Fruit fly (Drosophila melanogaster) whole organism, adult: ENCODE measurements around the gene CG2691.

Experiments used
- CG11617 ChIP-seq: fragments of 200-800 bp; sonication (Bioruptor generic); optimal IDR thresholded peaks from 2 replicates; lab custom pipeline; 2017; ENCODE audit warnings: mild to moderate bottlenecking, missing biosample characterization, missing genetic modification reagents, missing genetic modification characterization
- CG12768 ChIP-seq: fragments of 200-800 bp; sonication (Bioruptor generic); optimal IDR thresholded peaks from 2 replicates; lab custom pipeline; 2017; ENCODE audit warnings: missing biosample characterization, missing genetic modification characterization, mild to moderate bottlenecking, moderate library complexity, missing genetic modification reagents
- CG14711 ChIP-seq: fragments of 200-800 bp; sonication (Bioruptor generic); optimal IDR thresholded peaks from 2 replicates; lab custom pipeline; 2018; ENCODE audit warnings: missing biosample characterization, mild to moderate bottlenecking, missing genetic modification characterization, moderate library complexity
- CG1620 ChIP-seq: fragments of 200-800 bp; sonication (Bioruptor generic); optimal IDR thresholded peaks from 2 replicates; lab custom pipeline; 2016; ENCODE audit warnings: missing biosample characterization, missing genetic modification characterization
- CG33017 ChIP-seq: fragments of 200-800 bp; sonication (Bioruptor generic); optimal IDR thresholded peaks from 2 replicates; lab custom pipeline; 2018; ENCODE audit warnings: missing biosample characterization, mild to moderate bottlenecking, missing genetic modification characterization, moderate library complexity
- CG5204 ChIP-seq: fragments of 200-800 bp; sonication (Bioruptor generic); optimal IDR thresholded peaks from 2 replicates; lab custom pipeline; 2016; ENCODE audit warnings: missing biosample characterization, missing genetic modification characterization
- CG7045 ChIP-seq: fragments of 200-800 bp; sonication (Bioruptor generic); optimal IDR thresholded peaks from 2 replicates; lab custom pipeline; 2017; ENCODE audit warnings: missing biosample characterization, mild to moderate bottlenecking, missing genetic modification characterization
- CG7101 ChIP-seq: fragments of 200-800 bp; sonication (Bioruptor generic); optimal IDR thresholded peaks from 2 replicates; lab custom pipeline; 2018; ENCODE audit warnings: missing biosample characterization, mild to moderate bottlenecking, missing genetic modification characterization, moderate library complexity
- Clk ChIP-seq: fragments of 200-800 bp; sonication (Bioruptor generic); optimal IDR thresholded peaks from 2 replicates; lab custom pipeline; 2017; ENCODE audit warnings: missing biosample characterization, missing genetic modification characterization
- Crg-1 ChIP-seq: fragments of 200-800 bp; sonication (Bioruptor generic); optimal IDR thresholded peaks from 2 replicates; lab custom pipeline; 2016; ENCODE audit warnings: missing biosample characterization, missing genetic modification characterization
- Hr96 ChIP-seq: fragments of 200-800 bp; sonication (Bioruptor generic); optimal IDR thresholded peaks from 2 replicates; lab custom pipeline; 2016; ENCODE audit warnings: missing biosample characterization, missing genetic modification characterization
- Mnt ChIP-seq: fragments of 200-800 bp; sonication (Bioruptor generic); optimal IDR thresholded peaks from 2 replicates; lab custom pipeline; 2016; ENCODE audit warnings: missing biosample characterization, mild to moderate bottlenecking, missing genetic modification characterization
- bab1 ChIP-seq: fragments of 200-800 bp; sonication (Bioruptor generic); optimal IDR thresholded peaks from 3 replicates; lab custom pipeline; 2019; ENCODE audit warnings: missing biosample characterization, mild to moderate bottlenecking, missing genetic modification characterization, moderate library complexity
- cic ChIP-seq: fragments of 200-800 bp; sonication (Bioruptor generic); optimal IDR thresholded peaks from 2 replicates; lab custom pipeline; 2017; ENCODE audit warnings: missing biosample characterization, mild to moderate bottlenecking, missing genetic modification characterization, moderate library complexity
- cnc ChIP-seq, 2 experiments: fragments of >200 bp; optimal IDR thresholded peaks; 2 replicates each; lab custom pipeline; 2017
- kay ChIP-seq: fragments of 200-800 bp; sonication (Bioruptor generic); peaks from one replicate; lab custom pipeline; 2016; ENCODE audit warnings: missing biosample characterization, missing genetic modification characterization, borderline replicate concordance
- ovo ChIP-seq: fragments of 200-800 bp; sonication (Bioruptor generic); optimal IDR thresholded peaks from 2 replicates; lab custom pipeline; 2016; ENCODE audit warnings: missing biosample characterization, missing genetic modification characterization
- pad ChIP-seq: fragments of 200-800 bp; sonication (Bioruptor generic); optimal IDR thresholded peaks from 3 replicates; lab custom pipeline; 2017; ENCODE audit warnings: missing biosample characterization, missing genetic modification characterization, mild to moderate bottlenecking, moderate library complexity, missing genetic modification reagents
- tj ChIP-seq: fragments of 200-800 bp; sonication (Bioruptor generic); optimal IDR thresholded peaks from 3 replicates; lab custom pipeline; 2017; ENCODE audit warnings: missing biosample characterization, mild to moderate bottlenecking, missing genetic modification characterization, moderate library complexity
- toe ChIP-seq: fragments of 200-800 bp; sonication (Bioruptor generic); optimal IDR thresholded peaks from 2 replicates; lab custom pipeline; 2016; ENCODE audit warnings: missing biosample characterization, missing genetic modification characterization

The CG2691 gene

dm6 chrX:13633298-13633891, 9.2 kb upstream of the CG2691 start:
- TF ChIP-seq Hr96 (GFP tag; lab: Kevin White, UChicago) (no peak), Clk (GFP tag; lab: Kevin White, UChicago) (no peak), CG1620 (GFP tag; lab: Kevin White, UChicago) (no peak), CG7045 (GFP tag; lab: Kevin White, UChicago) (no peak), toe (GFP tag; lab: Kevin White, UChicago) (no peak), Mnt (GFP tag; lab: Kevin White, UChicago) (no peak), bab1 (GFP tag; lab: Kevin White, UChicago) (no peak), cic (no peak), kay (no peak)

dm6 chrX:13632606-13633005, 8.4 kb upstream of the CG2691 start:
- TF ChIP-seq CG5204 (GFP tag; lab: Kevin White, UChicago) (no peak), pad (GFP tag; lab: Kevin White, UChicago) (no peak), CG12768 (no peak), CG1620 (GFP tag; lab: Kevin White, UChicago) (no peak), toe (GFP tag; lab: Kevin White, UChicago) (no peak), CG7045 (GFP tag; lab: Kevin White, UChicago) (no peak), ovo (GFP tag; lab: Kevin White, UChicago) (no peak), CG7101 (no peak)

dm6 chrX:13630290-13630900, 6.2 kb upstream of the CG2691 start:
- TF ChIP-seq kay, result no peak
- peak; percentile 62 for TF ChIP-seq CG7101
- TF ChIP-seq CG11617 (GFP tag; lab: Kevin White, UChicago), result peak; percentile 39
- TF ChIP-seq CG33017 (tag; lab: Kevin White, UChicago), result peak; percentile 64
- TF ChIP-seq CG7045 (GFP tag; lab: Kevin White, UChicago), result peak; percentile 55
- TF ChIP-seq CG1620 (GFP tag; lab: Kevin White, UChicago), result peak; percentile 2
- peak; percentile 37 for TF ChIP-seq CG12768
- TF ChIP-seq Crg-1 (GFP tag; lab: Kevin White, UChicago), result no peak
- TF ChIP-seq Mnt (GFP tag; lab: Kevin White, UChicago), result peak; percentile 18
- peak; percentile 42 for TF ChIP-seq CG5204 (GFP tag; lab: Kevin White, UChicago)
- no peak for TF ChIP-seq pad (GFP tag; lab: Kevin White, UChicago)
- no peak for TF ChIP-seq toe (GFP tag; lab: Kevin White, UChicago)
- no peak for TF ChIP-seq Clk (GFP tag; lab: Kevin White, UChicago)
- TF ChIP-seq tj (GFP tag; lab: Kevin White, UChicago), result peak; percentile 23
- no peak for TF ChIP-seq Hr96 (GFP tag; lab: Kevin White, UChicago)
- TF ChIP-seq cnc (optimal IDR thresholded peaks at IDR 0.05; lab: Kevin White, UChicago), result no peak
- peak; percentile 57 for TF ChIP-seq CG14711 (tag; lab: Kevin White, UChicago)
- no peak for TF ChIP-seq cic
- peak; percentile 56 for TF ChIP-seq bab1 (GFP tag; lab: Kevin White, UChicago)
- no peak for TF ChIP-seq ovo (GFP tag; lab: Kevin White, UChicago)

- TF ChIP-seq CG7045 (GFP tag; lab: Kevin White, UChicago) (no peak), bab1 (GFP tag; lab: Kevin White, UChicago) (no peak), kay (peak; percentile 41), CG11617 (GFP tag; lab: Kevin White, UChicago) (no peak), CG33017 (tag; lab: Kevin White, UChicago) (no peak), CG5204 (GFP tag; lab: Kevin White, UChicago) (no peak), Mnt (GFP tag; lab: Kevin White, UChicago) (no peak)
Measured at dm6 chrX:13629414-13629813, 5.2 kb upstream of the CG2691 start.

dm6 chrX:13627855-13628254, 3.6 kb upstream of the CG2691 start:
- TF ChIP-seq pad (GFP tag; lab: Kevin White, UChicago) (no peak), kay (peak; percentile 20)

dm6 chrX:13626579-13626894, 2.3 kb upstream of the CG2691 start:
- no peak for TF ChIP-seq CG12768
- TF ChIP-seq tj (GFP tag; lab: Kevin White, UChicago), result no peak
- TF ChIP-seq CG33017 (tag; lab: Kevin White, UChicago), result peak; percentile 15
- no peak for TF ChIP-seq kay
- no peak for TF ChIP-seq pad (GFP tag; lab: Kevin White, UChicago)
- peak; percentile 25 for TF ChIP-seq CG7045 (GFP tag; lab: Kevin White, UChicago)
- TF ChIP-seq cnc (optimal IDR thresholded peaks at IDR 0.05; lab: Kevin White, UChicago), result no peak
- peak; percentile 38 for TF ChIP-seq Mnt (GFP tag; lab: Kevin White, UChicago)
